Worm (Caenorhabditis elegans): ENCODE measurements around the gene F41H10.2.

F41H10.2 gene

ce11 chrIV:5364135-5364609 lies 17.3 kb upstream of the F41H10.2 start, which contains the start of the genes hda-6 and F41H10.4 (continued):
- TF ChIP-seq dmd-9 (GFP tag; IDR thresholded peaks at IDR 0.05) (peak; percentile 73; the same call in 1 of the 2 replicates), egl-43 (GFP tag; IDR thresholded peaks at IDR 0.05) (no peak), ceh-20 (GFP tag; IDR thresholded peaks at IDR 0.05) (no peak), daf-16 (GFP tag; optimal IDR thresholded peaks at IDR 0.05) (peak in 1 of 2 experiments; percentile 83), daf-16 (tag; optimal IDR thresholded peaks at IDR 0.05) (peak; percentile 71), lin-38 (GFP tag; IDR thresholded peaks at IDR 0.05) (peak; percentile 79), D1046.2 (GFP tag; IDR thresholded peaks at IDR 0.05) (no peak), nhr-77 (tag; optimal IDR thresholded peaks at IDR 0.05) (no peak), mdl-1 (tag; optimal IDR thresholded peaks at IDR 0.05) (peak in 1 of 2 experiments; percentile 36), duxl-1 (tag; optimal IDR thresholded peaks at IDR 0.05; ENCODE audit: poor library complexity) (peak; percentile 49), saeg-2 (GFP tag; IDR thresholded peaks at IDR 0.05) (no peak), lim-7 (GFP tag; IDR thresholded peaks at IDR 0.05) (no peak), hif-1 (tag; optimal IDR thresholded peaks at IDR 0.05) (peak in 1 of 2 experiments; percentile 78), madf-9 (GFP tag; conservative IDR thresholded peaks at IDR 0.05) (0 out of 2 replicates have a peak, but pooled peaks have one; percentile 38), pha-4 (GFP tag; IDR thresholded peaks at IDR 0.05) (no peak), pha-4 (tag; optimal IDR thresholded peaks at IDR 0.05) (peak; percentile 81), unc-39 (tag; optimal IDR thresholded peaks at IDR 0.05) (no peak), Y5F2A.4 (GFP tag; optimal IDR thresholded peaks at IDR 0.05) (no peak), tra-1 (GFP tag; IDR thresholded peaks at IDR 0.05) (no peak), nhr-111 (GFP tag; optimal IDR thresholded peaks at IDR 0.05) (no peak), mxl-3 (GFP tag; optimal IDR thresholded peaks at IDR 0.05) (peak; percentile 68), lin-15B (tag; optimal IDR thresholded peaks at IDR 0.05) (peak; percentile 41), lin-13 (GFP tag; optimal IDR thresholded peaks at IDR 0.05) (peak; percentile 14), hlh-30 (tag; optimal IDR thresholded peaks at IDR 0.05; ENCODE audit: insufficient read depth) (peak; percentile 96), php-3 (GFP tag; IDR thresholded peaks at IDR 0.05) (no peak), aha-1 (tag) (peak; percentile 22), lin-39 (tag; optimal IDR thresholded peaks at IDR 0.05) (no peak), nhr-42 (GFP tag; IDR thresholded peaks at IDR 0.05) (no peak), nhr-6 (tag; optimal IDR thresholded peaks at IDR 0.05) (peak; percentile 66), sdz-12 (GFP tag; optimal IDR thresholded peaks at IDR 0.05) (no peak), vab-7 (GFP tag; IDR thresholded peaks at IDR 0.05) (no peak), nhr-28 (tag; optimal IDR thresholded peaks at IDR 0.05) (peak; percentile 20), nhr-76 (tag; optimal IDR thresholded peaks at IDR 0.05) (no peak), mxl-2 (GFP tag; conservative IDR thresholded peaks at IDR 0.05) (no peak), ces-1 (GFP tag; optimal IDR thresholded peaks at IDR 0.05) (no peak), daf-12 (tag; optimal IDR thresholded peaks at IDR 0.05) (no peak), daf-8 (GFP tag; IDR thresholded peaks at IDR 0.05) (no peak), nhr-10 (tag; optimal IDR thresholded peaks at IDR 0.05) (no peak), pqm-1 (tag; optimal IDR thresholded peaks at IDR 0.05) (no peak), rbr-2 (tag; optimal IDR thresholded peaks at IDR 0.05) (peak; percentile 34), jun-1 (tag; optimal IDR thresholded peaks at IDR 0.05) (no peak), attf-4 (tag; optimal IDR thresholded peaks at IDR 0.05) (no peak), ceh-62 (tag; optimal IDR thresholded peaks at IDR 0.05) (no peak), zfp-3 (GFP tag; conservative IDR thresholded peaks at IDR 0.05) (no peak), ama-1 (optimal IDR thresholded peaks at IDR 0.05) (no peak), lsy-2 (tag; optimal IDR thresholded peaks at IDR 0.05) (peak in 1 of 2 experiments; percentile 91), daf-19 (GFP tag; conservative IDR thresholded peaks at IDR 0.05) (no peak), F10B5.3 (tag; optimal IDR thresholded peaks at IDR 0.05) (no peak), zip-2 (tag; optimal IDR thresholded peaks at IDR 0.05) (no peak), T26A8.4 (GFP tag; IDR thresholded peaks at IDR 0.05) (peak; percentile 38; the same call in 1 of the 2 replicates), dmd-8 (GFP tag; IDR thresholded peaks at IDR 0.05) (no peak), spr-3 (GFP tag; optimal IDR thresholded peaks at IDR 0.05) (no peak), snpc-4 (tag; optimal IDR thresholded peaks at IDR 0.05) (no peak)

Measured in whole organism, L4 larva.